Worm (Caenorhabditis elegans): ENCODE data around the gene Y43F8C.5.

DNA sequence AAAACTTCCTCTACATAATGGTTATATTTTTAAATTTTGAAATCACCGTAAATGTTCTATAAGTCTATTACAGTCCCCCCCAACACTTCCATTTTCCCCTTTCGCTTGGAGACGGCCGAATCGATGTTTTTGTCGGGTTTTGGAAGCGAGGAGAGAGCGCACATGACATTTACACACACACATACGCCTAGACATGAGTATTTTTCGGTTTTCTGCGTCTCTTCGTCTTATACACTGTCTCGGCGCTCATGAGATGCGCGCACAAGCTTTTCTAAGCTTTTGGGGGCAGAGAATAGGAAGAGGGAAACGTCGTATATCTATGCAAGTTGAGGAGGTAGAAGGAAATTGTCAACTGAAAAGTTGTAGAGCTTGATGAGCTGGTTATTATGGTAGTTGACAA, 12.3 kb downstream of the Y43F8C.5 start:
- no peak for TF ChIP-seq zag-1 (tag; optimal IDR thresholded peaks at IDR 0.05)
- TF ChIP-seq nhr-43 (tag; optimal IDR thresholded peaks at IDR 0.05; ENCODE audit: poor library complexity, severe bottlenecking) = no peak
- no peak for TF ChIP-seq nhr-77 (tag; optimal IDR thresholded peaks at IDR 0.05)
- no peak for TF ChIP-seq nhr-28 (tag; optimal IDR thresholded peaks at IDR 0.05)
- no peak for TF ChIP-seq fkh-10 (GFP tag; optimal IDR thresholded peaks at IDR 0.05)
- no peak for TF ChIP-seq fos-1 (tag; optimal IDR thresholded peaks at IDR 0.05)
- TF ChIP-seq nhr-237 (tag; optimal IDR thresholded peaks at IDR 0.05) = no peak
- no peak for TF ChIP-seq ztf-11 (tag; optimal IDR thresholded peaks at IDR 0.05)
- TF ChIP-seq lin-39 (tag; optimal IDR thresholded peaks at IDR 0.05) = peak; percentile 0
- TF ChIP-seq ama-1 (optimal IDR thresholded peaks at IDR 0.05) = no peak
- no peak for TF ChIP-seq ceh-9 (tag; optimal IDR thresholded peaks at IDR 0.05)
- TF ChIP-seq nhr-25 (tag; optimal IDR thresholded peaks at IDR 0.05) = no peak
- TF ChIP-seq nhr-11 (tag; optimal IDR thresholded peaks at IDR 0.05) = no peak
